Worm (Caenorhabditis elegans) whole organism, late embryonic: ENCODE results near the gene C05D11.8.

Source experiments
- F13H6.1 ChIP-seq: sonication (generic microtip); optimal IDR thresholded peaks from 2 replicates; lab custom pipeline; 2016; ENCODE audit warnings: missing genetic modification characterization, missing compliant biosample characterization
- K09A11.1 ChIP-seq: sonication (generic microtip); optimal IDR thresholded peaks from 2 replicates; lab custom pipeline; 2017; ENCODE audit warnings: antibody characterized with exemption, mild to moderate bottlenecking, missing genetic modification characterization, missing compliant biosample characterization; ENCODE audit not compliant: insufficient read depth
- ceh-14 ChIP-seq: sonication (generic microtip); optimal IDR thresholded peaks from 2 replicates; lab custom pipeline; 2016; ENCODE audit warnings: missing genotype, missing genetic modification characterization, missing compliant biosample characterization
- elt-2 ChIP-seq: sonication (generic microtip); optimal IDR thresholded peaks from 2 replicates; lab custom pipeline; 2016; ENCODE audit warnings: missing genetic modification reagents, missing genetic modification characterization, missing compliant biosample characterization
- fkh-6 ChIP-seq: sonication (generic microtip); optimal IDR thresholded peaks from 2 replicates; lab custom pipeline; 2016; ENCODE audit warnings: missing genetic modification characterization, missing compliant biosample characterization
- hlh-13 ChIP-seq: fragments of 200-800 bp; sonication (Bioruptor generic); optimal IDR thresholded peaks from 2 replicates; lab custom pipeline; 2018; ENCODE audit warnings: mild to moderate bottlenecking, missing genetic modification characterization, missing compliant biosample characterization
- hlh-15 ChIP-seq: sonication (generic microtip); optimal IDR thresholded peaks from 2 replicates; lab custom pipeline; 2016; ENCODE audit warnings: missing genetic modification characterization, missing compliant biosample characterization
- pat-9 ChIP-seq: fragments of 200-800 bp; sonication (Bioruptor generic); optimal IDR thresholded peaks from 2 replicates; lab custom pipeline; 2018; ENCODE audit warnings: mild to moderate bottlenecking, missing genetic modification characterization, moderate library complexity, missing compliant biosample characterization
- pqm-1 ChIP-seq: sonication (generic microtip); optimal IDR thresholded peaks from 2 replicates; lab custom pipeline; 2016; ENCODE audit warnings: missing genetic modification characterization, missing compliant biosample characterization
- sox-4 ChIP-seq: sonication (generic microtip); optimal IDR thresholded peaks from 2 replicates; lab custom pipeline; 2017; ENCODE audit warnings: mild to moderate bottlenecking, missing genetic modification characterization, inconsistent platforms, missing compliant biosample characterization
- unc-55 ChIP-seq: sonication (generic microtip); optimal IDR thresholded peaks from 2 replicates; lab custom pipeline; 2017; ENCODE audit warnings: missing biosample characterization, missing genetic modification reagents, missing genetic modification characterization

- no peak for TF ChIP-seq sox-4 (tag; lab: Kevin White, UChicago)
- no peak for TF ChIP-seq pqm-1 (tag; lab: Kevin White, UChicago)
- no peak for TF ChIP-seq unc-55 (GFP tag; lab: Kevin White, UChicago)
- TF ChIP-seq fkh-6 (tag; lab: Kevin White, UChicago): no peak
- TF ChIP-seq F13H6.1 (tag; lab: Kevin White, UChicago): no peak
- TF ChIP-seq hlh-15 (tag; lab: Kevin White, UChicago): no peak
- no peak for TF ChIP-seq pat-9 (tag; lab: Kevin White, UChicago)
- TF ChIP-seq elt-2 (tag; lab: Kevin White, UChicago): no peak
- TF ChIP-seq ceh-14 (tag; lab: Kevin White, UChicago): no peak
- TF ChIP-seq hlh-13 (GFP tag; lab: Kevin White, UChicago): no peak
- TF ChIP-seq K09A11.1 (tag; lab: Kevin White, UChicago): no peak
Observed at ce11 chrIII:6379129-6379528, 48.0 kb downstream of the C05D11.8 start, which contains the start of gene C16A3.6.
